Worm (Caenorhabditis elegans): ENCODE results near the gene D1086.6.

Gene D1086.6

DNA sequence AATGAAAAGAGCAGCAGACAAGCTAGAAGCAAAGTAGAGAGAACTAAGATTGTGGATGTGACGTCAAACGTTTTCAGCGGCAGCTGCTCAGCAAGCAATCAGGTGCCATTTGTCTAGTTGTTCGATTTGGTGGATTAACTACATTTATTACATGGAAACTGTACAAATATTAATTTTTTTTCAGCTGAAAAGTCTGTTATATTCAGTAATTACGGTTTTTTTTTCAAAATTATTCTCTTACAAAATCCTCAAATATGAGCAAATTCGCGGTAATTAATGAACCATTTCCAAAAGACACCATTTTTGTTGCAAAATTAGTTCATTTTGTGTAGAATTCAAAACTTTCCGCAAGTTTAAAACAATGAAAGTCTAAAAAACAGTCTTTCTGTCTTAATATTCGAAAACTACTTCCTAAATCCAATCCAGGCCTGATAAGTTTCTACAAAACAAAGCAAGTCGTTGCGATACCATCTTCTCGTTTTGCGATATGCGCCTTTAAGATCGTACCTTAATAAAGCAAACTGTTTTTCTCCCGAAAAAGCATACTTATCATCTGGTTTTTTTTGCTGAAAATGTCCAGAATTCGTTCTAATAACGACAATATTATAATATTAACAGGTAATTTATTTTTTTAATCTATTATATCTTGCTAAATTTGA is 10.8 kb downstream of the D1086.6 start, which contains the start of the genes D1086.5 and him-5:
Gene D1086.5, minus strand, starts transcription at position 51 of the 659 bp plus-strand sequence.
Gene him-5, plus strand, starts transcription at position 118 of the 659 bp plus-strand sequence.
- TF ChIP-seq fos-1 (tag; optimal IDR thresholded peaks at IDR 0.05), result no peak
- TF ChIP-seq sma-9 (GFP tag; optimal IDR thresholded peaks at IDR 0.05), result no peak
- TF ChIP-seq sma-9 (tag; optimal IDR thresholded peaks at IDR 0.05), result no peak
- no peak for TF ChIP-seq F13H6.1 (tag; optimal IDR thresholded peaks at IDR 0.05)
- TF ChIP-seq dmd-4 (tag; optimal IDR thresholded peaks at IDR 0.05), result no peak
- no peak for TF ChIP-seq elt-1 (tag; optimal IDR thresholded peaks at IDR 0.05)
- no peak for TF ChIP-seq ceh-82 (tag; optimal IDR thresholded peaks at IDR 0.05)
- no peak for TF ChIP-seq nhr-23 (tag; optimal IDR thresholded peaks at IDR 0.05)
- no peak for TF ChIP-seq aly-2 (tag; optimal IDR thresholded peaks at IDR 0.05)

DNA sequence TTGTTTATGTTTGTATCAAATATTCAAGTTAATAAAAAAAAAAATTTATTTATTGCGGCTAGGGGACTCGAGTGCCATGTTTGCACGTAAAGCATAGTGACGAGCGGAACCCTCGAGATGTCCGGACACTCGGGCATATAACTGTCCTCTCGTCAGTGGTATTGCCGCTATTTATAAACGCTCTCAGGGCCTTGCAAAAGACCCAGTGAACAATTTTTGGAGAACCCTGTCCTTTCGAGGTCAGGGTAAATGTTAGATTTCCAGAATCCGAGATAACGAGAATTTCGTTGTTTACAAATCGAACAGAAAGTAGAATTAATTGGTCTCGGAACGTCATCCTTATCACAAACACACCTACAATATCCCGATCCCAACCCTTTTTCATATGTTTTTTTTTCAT is 12.8 kb downstream of the D1086.6 start, which contains the start of gene D1086.3:
Gene D1086.3, plus strand, starts transcription at position 390 of the 400 bp plus-strand sequence.
- TF ChIP-seq nhr-12 (tag; optimal IDR thresholded peaks at IDR 0.05) (no peak), lin-13 (GFP tag; optimal IDR thresholded peaks at IDR 0.05) (peak; percentile 8), sma-3 (GFP tag; optimal IDR thresholded peaks at IDR 0.05) (peak; percentile 35), C34F6.9 (tag; optimal IDR thresholded peaks at IDR 0.05) (peak; percentile 5), sma-9 (GFP tag; optimal IDR thresholded peaks at IDR 0.05) (peak; percentile 40), sma-9 (tag; optimal IDR thresholded peaks at IDR 0.05) (no peak), sem-4 (tag; optimal IDR thresholded peaks at IDR 0.05) (no peak), nhr-21 (tag; optimal IDR thresholded peaks at IDR 0.05) (peak; percentile 39), peb-1 (tag; optimal IDR thresholded peaks at IDR 0.05) (no peak), elt-3 (tag; optimal IDR thresholded peaks at IDR 0.05) (no peak), nhr-129 (tag; optimal IDR thresholded peaks at IDR 0.05) (peak; percentile 30), crh-2 (tag; optimal IDR thresholded peaks at IDR 0.05) (no peak), aly-2 (tag; optimal IDR thresholded peaks at IDR 0.05) (no peak), mab-5 (tag; optimal IDR thresholded peaks at IDR 0.05) (no peak), lsy-2 (tag; optimal IDR thresholded peaks at IDR 0.05) (peak in 1 of 2 experiments; percentile 44), fos-1 (tag; optimal IDR thresholded peaks at IDR 0.05) (peak; percentile 1), ZK546.5 (tag; optimal IDR thresholded peaks at IDR 0.05) (no peak), unc-39 (tag; optimal IDR thresholded peaks at IDR 0.05) (no peak), ztf-1 (GFP tag; conservative IDR thresholded peaks at IDR 0.05) (0 out of 2 replicates have a peak, but pooled peaks have one; percentile 30), lin-11 (tag; optimal IDR thresholded peaks at IDR 0.05) (no peak), unc-55 (GFP tag; optimal IDR thresholded peaks at IDR 0.05) (no peak), ztf-11 (tag; optimal IDR thresholded peaks at IDR 0.05) (no peak), lin-39 (tag; optimal IDR thresholded peaks at IDR 0.05) (no peak), nhr-25 (tag; optimal IDR thresholded peaks at IDR 0.05) (no peak), dmd-4 (tag; optimal IDR thresholded peaks at IDR 0.05) (no peak), snpc-4 (tag; optimal IDR thresholded peaks at IDR 0.05) (peak; percentile 97), zag-1 (tag; optimal IDR thresholded peaks at IDR 0.05) (no peak), ztf-4 (tag; optimal IDR thresholded peaks at IDR 0.05) (no peak), skn-1 (tag; optimal IDR thresholded peaks at IDR 0.05) (no peak), blmp-1 (tag; optimal IDR thresholded peaks at IDR 0.05; ENCODE audit: insufficient read depth) (no peak), ceh-82 (tag; optimal IDR thresholded peaks at IDR 0.05) (no peak), F13H6.1 (tag; optimal IDR thresholded peaks at IDR 0.05) (no peak), ama-1 (optimal IDR thresholded peaks at IDR 0.05) (peak; percentile 91)

DNA sequence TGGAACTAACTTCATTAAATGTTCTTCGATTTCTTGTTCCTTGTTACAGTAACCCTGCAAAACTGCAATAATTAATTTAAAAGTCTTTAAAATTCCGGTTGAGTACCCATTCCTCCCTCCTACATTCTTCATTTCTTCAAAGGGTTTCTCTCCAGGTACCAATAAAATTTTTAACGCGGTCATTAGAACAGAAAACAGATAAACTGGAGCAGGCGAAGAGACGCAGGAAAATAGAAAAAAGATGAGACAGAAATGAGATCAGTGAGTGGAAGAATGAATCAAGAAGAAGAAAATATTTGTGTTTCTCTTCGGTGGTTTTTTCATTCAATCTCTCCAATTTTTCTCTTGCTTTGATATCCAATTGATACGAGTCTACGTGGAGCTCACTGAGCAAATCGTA is 14.2 kb downstream of the D1086.6 start, which contains the start of gene D1086.8:
Gene D1086.8, plus strand, starts transcription at position 301 of the 400 bp plus-strand sequence.
- TF ChIP-seq C34F6.9 (tag; optimal IDR thresholded peaks at IDR 0.05) (peak; percentile 4), lsy-2 (tag; optimal IDR thresholded peaks at IDR 0.05) (no peak)

DNA sequence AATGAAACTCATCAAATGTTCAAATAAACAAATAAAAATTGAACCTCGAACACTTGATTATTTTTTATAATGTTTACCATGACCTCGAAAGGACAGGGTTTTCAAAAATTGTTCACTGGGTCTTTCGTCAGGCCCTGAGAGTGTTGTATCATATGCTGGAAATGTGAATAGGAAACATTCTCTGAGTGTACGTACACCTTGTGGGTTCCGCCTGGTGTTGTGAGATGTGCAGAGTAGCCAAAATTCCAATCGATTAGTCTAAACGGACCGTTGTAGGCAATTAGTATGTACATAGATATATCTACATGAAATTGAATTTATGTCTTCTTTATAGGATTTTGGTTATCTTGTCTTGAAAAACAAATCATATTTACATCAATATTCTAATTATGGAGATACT is 14.9 kb downstream of the D1086.6 start:
- no peak for TF ChIP-seq Y55F3AM.14 (GFP tag; optimal IDR thresholded peaks at IDR 0.05)
- TF ChIP-seq sma-9 (GFP tag; optimal IDR thresholded peaks at IDR 0.05), result no peak
- TF ChIP-seq sma-9 (tag; optimal IDR thresholded peaks at IDR 0.05), result no peak
- no peak for TF ChIP-seq ztf-1 (GFP tag; conservative IDR thresholded peaks at IDR 0.05)
- no peak for TF ChIP-seq nhr-129 (tag; optimal IDR thresholded peaks at IDR 0.05)
- no peak for TF ChIP-seq nhr-12 (tag; optimal IDR thresholded peaks at IDR 0.05)
- TF ChIP-seq blmp-1 (tag; optimal IDR thresholded peaks at IDR 0.05; ENCODE audit: insufficient read depth), result no peak
- no peak for TF ChIP-seq snpc-4 (tag; optimal IDR thresholded peaks at IDR 0.05)
- TF ChIP-seq ceh-16 (tag; optimal IDR thresholded peaks at IDR 0.05), result no peak
- TF ChIP-seq zag-1 (tag; optimal IDR thresholded peaks at IDR 0.05), result no peak
- TF ChIP-seq mab-5 (tag; optimal IDR thresholded peaks at IDR 0.05), result no peak
- no peak for TF ChIP-seq mdl-1 (tag; optimal IDR thresholded peaks at IDR 0.05)
- TF ChIP-seq nhr-25 (tag; optimal IDR thresholded peaks at IDR 0.05), result no peak
- no peak for TF ChIP-seq sma-3 (GFP tag; optimal IDR thresholded peaks at IDR 0.05)

Measured in whole organism, L2 larva.